Fruit fly (Drosophila melanogaster): ENCODE measurements around the gene CG5292.

- TF ChIP-seq svp (GFP tag): peak; percentile 87
- peak; percentile 83 for TF ChIP-seq esn (GFP tag; optimal IDR thresholded peaks at IDR 0.05)
- TF ChIP-seq salr (GFP tag; optimal IDR thresholded peaks at IDR 0.05): peak in 1 of 2 experiments; percentile 51
- TF ChIP-seq eg (GFP tag; IDR thresholded peaks at IDR 0.05): no peak
- TF ChIP-seq CG8632 (GFP tag; optimal IDR thresholded peaks at IDR 0.05): peak; percentile 73
Measured at dm6 chr3R:17202080-17202785, 50.6 kb downstream of the CG5292 start, which contains the start of gene Mur89F.

Data from whole organism, prepupa.